Worm (Caenorhabditis elegans) whole organism, late embryonic: ENCODE results near the gene R05G6.10.

Experiments used
- F13H6.1 ChIP-seq: sonication (generic microtip); optimal IDR thresholded peaks from 2 replicates; lab custom pipeline; 2016; ENCODE audit warnings: missing genetic modification characterization, missing compliant biosample characterization
- K02D7.2 ChIP-seq: sonication (generic microtip); optimal IDR thresholded peaks from 2 replicates; lab custom pipeline; 2017; ENCODE audit warnings: mild to moderate bottlenecking, missing genetic modification characterization, missing compliant biosample characterization
- K09A11.1 ChIP-seq: sonication (generic microtip); optimal IDR thresholded peaks from 2 replicates; lab custom pipeline; 2017; ENCODE audit warnings: antibody characterized with exemption, mild to moderate bottlenecking, missing genetic modification characterization, missing compliant biosample characterization; ENCODE audit not compliant: insufficient read depth
- Y22D7AL.16 ChIP-seq: sonication (generic microtip); optimal IDR thresholded peaks from 2 replicates; lab custom pipeline; 2016; ENCODE audit warnings: missing genetic modification characterization, missing compliant biosample characterization
- ahr-1 ChIP-seq: sonication (generic microtip); optimal IDR thresholded peaks from 2 replicates; lab custom pipeline; 2016; ENCODE audit warnings: missing genetic modification characterization, missing compliant biosample characterization
- ama-1 ChIP-seq: fragments of 150-350 bp; optimal IDR thresholded peaks from 2 replicates; lab custom pipeline; 2014
- ceh-14 ChIP-seq: sonication (generic microtip); optimal IDR thresholded peaks from 2 replicates; lab custom pipeline; 2016; ENCODE audit warnings: missing genotype, missing genetic modification characterization, missing compliant biosample characterization
- ceh-18 ChIP-seq: sonication (generic microtip); optimal IDR thresholded peaks from 2 replicates; lab custom pipeline; 2016; ENCODE audit warnings: missing genetic modification characterization, missing compliant biosample characterization
- ceh-22 ChIP-seq: sonication (generic microtip); optimal IDR thresholded peaks from 2 replicates; lab custom pipeline; 2017; ENCODE audit warnings: missing biosample characterization, missing genetic modification characterization
- ceh-34 ChIP-seq: sonication (generic microtip); optimal IDR thresholded peaks from 2 replicates; lab custom pipeline; 2016; ENCODE audit warnings: mild to moderate bottlenecking, missing genetic modification characterization, missing compliant biosample characterization
- ceh-6 ChIP-seq: fragments of 200-800 bp; sonication (Bioruptor generic); optimal IDR thresholded peaks from 2 replicates; lab custom pipeline; 2018; ENCODE audit warnings: mild to moderate bottlenecking, missing genetic modification characterization, missing compliant biosample characterization
- dmd-4 ChIP-seq: sonication (generic microtip); optimal IDR thresholded peaks from 2 replicates; lab custom pipeline; 2016; ENCODE audit warnings: borderline replicate concordance, missing genetic modification characterization, missing compliant biosample characterization
- elt-2 ChIP-seq: sonication (generic microtip); optimal IDR thresholded peaks from 2 replicates; lab custom pipeline; 2016; ENCODE audit warnings: missing genetic modification reagents, missing genetic modification characterization, missing compliant biosample characterization
- elt-4 ChIP-seq: sonication (generic microtip); optimal IDR thresholded peaks from 2 replicates; lab custom pipeline; 2016; ENCODE audit warnings: missing genetic modification characterization, missing compliant biosample characterization
- ets-4 ChIP-seq: sonication (generic microtip); optimal IDR thresholded peaks from 2 replicates; lab custom pipeline; 2016; ENCODE audit warnings: missing genetic modification characterization, missing compliant biosample characterization
- eyg-1 ChIP-seq: sonication (generic microtip); optimal IDR thresholded peaks from 2 replicates; lab custom pipeline; 2016; ENCODE audit warnings: missing genotype, missing genetic modification characterization, missing compliant biosample characterization
- fkh-10 ChIP-seq: fragments of 150-350 bp; optimal IDR thresholded peaks from 2 replicates; lab custom pipeline; 2014; ENCODE audit warnings: missing biosample characterization, missing genetic modification reagents, missing genetic modification characterization
- gmeb-2 ChIP-seq: sonication (generic microtip); optimal IDR thresholded peaks from 2 replicates; lab custom pipeline; 2016; ENCODE audit warnings: missing genetic modification characterization, inconsistent platforms, missing compliant biosample characterization
- hlh-15 ChIP-seq: sonication (generic microtip); optimal IDR thresholded peaks from 2 replicates; lab custom pipeline; 2016; ENCODE audit warnings: missing genetic modification characterization, missing compliant biosample characterization
- hlh-6 ChIP-seq: sonication (generic microtip); optimal IDR thresholded peaks from 2 replicates; lab custom pipeline; 2016; ENCODE audit warnings: missing genotype, missing genetic modification characterization, missing compliant biosample characterization
- hlh-8 ChIP-seq: sonication (generic microtip); optimal IDR thresholded peaks from 2 replicates; lab custom pipeline; 2016; ENCODE audit warnings: missing genotype, missing genetic modification characterization, missing compliant biosample characterization
- lim-6 ChIP-seq: sonication (generic microtip); optimal IDR thresholded peaks from 2 replicates; lab custom pipeline; 2016; ENCODE audit warnings: missing genetic modification characterization, missing compliant biosample characterization
- lin-11 ChIP-seq: fragments of 200-800 bp; sonication (Bioruptor generic); optimal IDR thresholded peaks from 2 replicates; lab custom pipeline; 2018; ENCODE audit warnings: mild to moderate bottlenecking, missing genetic modification characterization, missing compliant biosample characterization
- madf-2 ChIP-seq: sonication (generic microtip); optimal IDR thresholded peaks from 2 replicates; lab custom pipeline; 2017; ENCODE audit warnings: missing genetic modification characterization, missing compliant biosample characterization
- nhr-232 ChIP-seq: sonication (generic microtip); optimal IDR thresholded peaks from 2 replicates; lab custom pipeline; 2016; ENCODE audit warnings: missing genetic modification characterization, missing compliant biosample characterization
- npax-4 ChIP-seq: sonication (generic microtip); optimal IDR thresholded peaks from 2 replicates; lab custom pipeline; 2016; ENCODE audit warnings: missing genetic modification characterization, missing compliant biosample characterization
- odd-2 ChIP-seq: sonication (generic microtip); optimal IDR thresholded peaks from 2 replicates; lab custom pipeline; 2017; ENCODE audit warnings: antibody characterized with exemption, mild to moderate bottlenecking, missing genetic modification characterization, missing compliant biosample characterization
- pag-3 ChIP-seq: sonication (generic microtip); optimal IDR thresholded peaks from 2 replicates; lab custom pipeline; 2016; ENCODE audit warnings: missing compliant biosample characterization, missing genetic modification characterization, borderline replicate concordance
- pax-1 ChIP-seq: fragments of 150-350 bp; optimal IDR thresholded peaks from 2 replicates; lab custom pipeline; 2014; ENCODE audit warnings: missing biosample characterization, missing genetic modification characterization
- pha-4 ChIP-seq: fragments of 150-350 bp; optimal IDR thresholded peaks from 2 replicates; lab custom pipeline; 2018; ENCODE audit warnings: missing biosample characterization, missing genetic modification reagents, missing genetic modification characterization
- pqm-1 ChIP-seq: sonication (generic microtip); optimal IDR thresholded peaks from 2 replicates; lab custom pipeline; 2016; ENCODE audit warnings: missing genetic modification characterization, missing compliant biosample characterization
- pros-1 ChIP-seq: fragments of 150-350 bp; optimal IDR thresholded peaks from 2 replicates; lab custom pipeline; 2014; ENCODE audit warnings: missing biosample characterization, missing genetic modification reagents, missing genetic modification characterization
- ref-2 ChIP-seq: sonication (generic microtip); optimal IDR thresholded peaks from 2 replicates; lab custom pipeline; 2016; ENCODE audit warnings: missing genetic modification characterization, missing compliant biosample characterization
- sdc-2 ChIP-seq: sonication (generic microtip); optimal IDR thresholded peaks from 2 replicates; lab custom pipeline; 2016; ENCODE audit warnings: missing genotype, missing genetic modification characterization, missing compliant biosample characterization
- sox-2 ChIP-seq: fragments of 200-800 bp; sonication (Bioruptor generic); IDR thresholded peaks from 2 replicates; pipeline ENCODE4 v1.3.6; 2022; ENCODE audit warnings: missing genetic modification reagents, missing genetic modification characterization, missing compliant biosample characterization
- tbx-2 ChIP-seq: sonication (generic microtip); optimal IDR thresholded peaks from 2 replicates; lab custom pipeline; 2016; ENCODE audit warnings: missing genetic modification characterization, missing compliant biosample characterization
- tbx-7 ChIP-seq: sonication (generic microtip); optimal IDR thresholded peaks from 2 replicates; lab custom pipeline; 2016; ENCODE audit warnings: missing genotype, missing genetic modification characterization, missing compliant biosample characterization
- ttx-3 ChIP-seq: sonication (generic microtip); optimal IDR thresholded peaks from 2 replicates; lab custom pipeline; 2016; ENCODE audit warnings: missing genetic modification reagents, missing genetic modification characterization, missing compliant biosample characterization
- unc-42 ChIP-seq: sonication (generic microtip); optimal IDR thresholded peaks from 2 replicates; lab custom pipeline; 2016; ENCODE audit warnings: missing genotype, missing genetic modification characterization, missing compliant biosample characterization
- unc-55 ChIP-seq: sonication (generic microtip); optimal IDR thresholded peaks from 2 replicates; lab custom pipeline; 2017; ENCODE audit warnings: missing biosample characterization, missing genetic modification reagents, missing genetic modification characterization
- zip-5 ChIP-seq: sonication (generic microtip); optimal IDR thresholded peaks from 2 replicates; lab custom pipeline; 2016; ENCODE audit warnings: missing genetic modification characterization, missing compliant biosample characterization

R05G6.10 gene

ce11 chrIV:7549844-7550243, 7.5 kb upstream of the R05G6.10 start:
- no peak for TF ChIP-seq K09A11.1 (tag; lab: Kevin White, UChicago)
- TF ChIP-seq tbx-2: peak; percentile 1
- TF ChIP-seq sox-2 (GFP tag; lab: Robert Waterston, UW): no peak

- TF ChIP-seq Y22D7AL.16: no peak
- TF ChIP-seq madf-2: no peak
- TF ChIP-seq npax-4 (tag; lab: Kevin White, UChicago): no peak
- no peak for TF ChIP-seq ttx-3 (tag; lab: Kevin White, UChicago)
Measured at ce11 chrIV:7547843-7548578, 5.7 kb upstream of the R05G6.10 start, which contains the start of the genes cdd-2 and oef-1. cdd-2 (minus strand) TSS chrIV:7547893. oef-1 (plus strand) TSS chrIV:7548417.

- TF ChIP-seq sox-2 (GFP tag; lab: Robert Waterston, UW) (no peak), unc-42 (no peak), Y22D7AL.16 (no peak), pax-1 (no peak), odd-2 (tag; lab: Kevin White, UChicago) (no peak), ref-2 (tag; lab: Kevin White, UChicago) (no peak), hlh-15 (tag; lab: Kevin White, UChicago) (no peak), lin-11 (no peak), pha-4 (tag; lab: Kevin White, UChicago) (no peak), ceh-22 (tag; lab: Kevin White, UChicago) (no peak), pag-3 (tag; lab: Kevin White, UChicago) (no peak), sdc-2 (no peak), ama-1 (no peak), tbx-2 (no peak), ceh-18 (tag; lab: Kevin White, UChicago) (no peak), nhr-232 (tag; lab: Kevin White, UChicago) (no peak), fkh-10 (GFP tag; lab: Kevin White, UChicago) (no peak)
- TF ChIP-seq, all 69 proteins: peak for 0
Measured at ce11 chrIV:7543662-7544061, 1.3 kb upstream of the R05G6.10 start.

- no peak for TF ChIP-seq dmd-4 (tag; lab: Kevin White, UChicago)
- TF ChIP-seq tbx-7: no peak
- TF ChIP-seq tbx-2: no peak
- TF ChIP-seq K02D7.2 (tag; lab: Kevin White, UChicago): no peak
- no peak for TF ChIP-seq ahr-1 (tag; lab: Kevin White, UChicago)
- TF ChIP-seq K09A11.1 (tag; lab: Kevin White, UChicago): no peak
- no peak for TF ChIP-seq ets-4 (tag; lab: Kevin White, UChicago)
- no peak for TF ChIP-seq lim-6 (tag; lab: Kevin White, UChicago)
- TF ChIP-seq Y22D7AL.16: no peak
- TF ChIP-seq, all 69 proteins: peak for 0
Measured at ce11 chrIV:7532360-7532759, 10.0 kb downstream of the R05G6.10 start, which contains the start of gene R05G6.1. R05G6.1 (plus strand) TSS chrIV:7532660.

- TF ChIP-seq pqm-1 (tag; lab: Kevin White, UChicago) (no peak), ceh-14 (tag; lab: Kevin White, UChicago) (no peak), F13H6.1 (no peak), gmeb-2 (tag; lab: Kevin White, UChicago) (no peak)
Measured at ce11 chrIV:7530226-7531070, 11.9 kb downstream of the R05G6.10 start.

- TF ChIP-seq pros-1 (tag; lab: Kevin White, UChicago) (no peak), hlh-6 (tag; lab: Kevin White, UChicago) (no peak), odd-2 (tag; lab: Kevin White, UChicago) (no peak), ref-2 (tag; lab: Kevin White, UChicago) (no peak), hlh-8 (tag; lab: Kevin White, UChicago) (no peak), elt-2 (tag; lab: Kevin White, UChicago) (no peak), ceh-6 (GFP tag; lab: Kevin White, UChicago) (no peak), ceh-14 (tag; lab: Kevin White, UChicago) (no peak), elt-4 (no peak), eyg-1 (tag; lab: Kevin White, UChicago) (no peak), hlh-15 (tag; lab: Kevin White, UChicago) (no peak), lin-11 (no peak), zip-5 (tag; lab: Kevin White, UChicago) (no peak), unc-55 (GFP tag; lab: Kevin White, UChicago) (no peak), ceh-34 (tag; lab: Kevin White, UChicago) (no peak)
Measured at ce11 chrIV:7523744-7524143, 18.6 kb downstream of the R05G6.10 start.
